Worm (Caenorhabditis elegans) whole organism, mixed stage, embryonic: ENCODE results near the gene F14D7.12.

Experiments used
- hlh-1 ChIP-seq: fragments of 150-350 bp; optimal IDR thresholded peaks from 2 replicates; lab custom pipeline; 2014; ENCODE audit warnings: missing biosample characterization, missing genetic modification reagents, missing genetic modification characterization
- nhr-12 ChIP-seq: fragments of 150-350 bp; optimal IDR thresholded peaks from 2 replicates; lab custom pipeline; 2014; ENCODE audit warnings: missing biosample characterization, missing genetic modification characterization
- nhr-237 ChIP-seq: fragments of 150-350 bp; optimal IDR thresholded peaks from 2 replicates; lab custom pipeline; 2014; ENCODE audit warnings: missing biosample characterization, missing genetic modification characterization
- pha-4 ChIP-seq: fragments of 150-350 bp; optimal IDR thresholded peaks from 2 replicates; lab custom pipeline; 2018; ENCODE audit warnings: missing biosample characterization, missing genetic modification reagents, missing genetic modification characterization
- unc-62 ChIP-seq: fragments of 150-350 bp; optimal IDR thresholded peaks from 2 replicates; lab custom pipeline; 2014; ENCODE audit warnings: missing biosample characterization, missing genetic modification reagents, missing genetic modification characterization

DNA sequence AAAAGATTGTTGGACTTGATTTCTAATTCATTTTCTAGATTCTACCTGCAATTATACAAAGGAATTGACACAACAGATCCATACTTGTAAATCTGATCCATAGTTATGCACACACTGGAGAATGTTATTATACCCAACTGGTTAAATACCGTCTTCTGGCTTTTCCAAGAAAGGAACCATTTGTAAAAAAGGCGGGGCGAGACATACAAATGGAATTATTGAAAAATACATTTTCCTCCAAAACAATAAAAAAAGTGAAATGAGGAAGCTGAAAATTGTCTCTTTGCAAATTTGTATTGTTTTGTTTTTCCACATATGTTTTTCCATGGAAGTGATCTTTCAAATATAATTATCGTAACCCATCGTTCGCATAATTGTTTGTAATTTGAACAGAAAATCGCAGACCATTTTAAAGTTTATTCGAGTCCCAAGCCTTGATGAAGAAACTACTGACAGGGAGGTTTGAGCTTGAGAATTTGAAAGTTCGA lies 17.5 kb upstream of the F14D7.12 start, which contains the start of the genes srt-74 and F40G12.9:
- TF ChIP-seq pha-4 (no peak), nhr-237 (tag; lab: Kevin White, UChicago) (no peak), unc-62 (GFP tag; lab: Kevin White, UChicago) (no peak), nhr-12 (tag; lab: Kevin White, UChicago) (no peak), hlh-1 (tag; lab: Kevin White, UChicago) (no peak)
